Worm (Caenorhabditis elegans): ENCODE data around the gene C41H7.2.

The C41H7.2 gene

DNA sequence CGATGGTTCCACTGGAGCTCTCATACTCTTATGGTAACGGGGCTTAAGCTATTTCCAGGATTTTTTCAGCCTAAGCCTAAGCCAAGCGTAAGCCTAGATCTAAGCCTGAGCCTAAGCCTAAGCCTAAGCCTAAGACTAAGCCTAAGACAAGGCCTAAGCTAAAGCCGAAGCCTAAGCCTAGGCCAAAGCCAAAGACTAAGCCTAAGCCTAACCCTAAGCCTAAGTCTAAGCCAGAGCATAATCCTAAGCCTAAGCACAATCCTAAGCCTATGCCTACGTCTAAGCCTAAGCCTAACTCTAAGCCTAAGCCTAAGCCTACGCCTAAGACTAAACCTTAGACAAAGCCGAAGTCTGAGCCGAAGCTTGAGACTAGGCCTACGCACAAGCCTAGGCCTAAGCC, 34.4 kb downstream of the C41H7.2 start:
- no peak for TF ChIP-seq him-1 (tag; optimal IDR thresholded peaks at IDR 0.05)
- TF ChIP-seq W03F9.2 (tag; optimal IDR thresholded peaks at IDR 0.05) = no peak
- TF ChIP-seq dao-5 (tag; optimal IDR thresholded peaks at IDR 0.05) = no peak

DNA sequence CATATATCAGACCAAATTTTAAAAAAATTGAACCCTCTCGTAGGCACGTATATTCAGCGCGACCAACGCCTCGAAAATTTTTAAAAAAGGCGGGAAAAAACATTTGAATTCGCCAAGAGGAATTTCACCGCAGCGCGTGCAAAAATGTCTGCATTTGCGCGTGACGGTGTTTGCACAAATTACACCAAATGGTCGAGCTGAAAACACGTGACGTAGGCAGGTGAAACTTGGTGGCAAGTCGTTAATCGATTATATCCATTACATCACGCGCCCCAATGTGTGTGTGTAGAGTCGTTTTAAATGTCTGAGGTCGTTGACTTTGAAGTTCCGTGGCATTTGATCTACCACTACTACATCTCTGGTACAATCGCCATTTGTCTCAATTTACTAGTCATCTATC, 36.1 kb downstream of the C41H7.2 start, which contains the start of gene sri-31:
sri-31 (plus strand) TSS at position 301 of the 400 bp plus-strand sequence.
- no peak for TF ChIP-seq W03F9.2 (tag; optimal IDR thresholded peaks at IDR 0.05)
- TF ChIP-seq dao-5 (tag; optimal IDR thresholded peaks at IDR 0.05) = no peak
- no peak for TF ChIP-seq him-1 (tag; optimal IDR thresholded peaks at IDR 0.05)

DNA sequence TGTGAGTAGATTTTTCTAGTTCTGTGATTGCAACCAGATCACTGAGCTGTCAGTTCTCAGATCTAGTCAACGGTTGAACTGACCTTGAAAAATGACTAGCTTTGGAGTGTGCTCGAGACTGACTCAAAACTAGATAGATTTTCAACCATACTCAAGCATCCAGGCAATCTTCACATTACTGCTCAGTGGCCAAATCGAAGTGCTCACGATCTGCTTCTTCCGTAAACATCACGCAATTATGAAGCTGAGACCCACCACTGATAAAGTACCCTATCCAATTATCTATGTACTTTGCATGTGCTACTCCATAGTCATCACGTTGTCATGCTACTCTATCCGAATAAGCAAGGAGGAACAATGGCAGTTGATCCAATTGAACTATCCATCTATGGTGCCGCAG, 36.7 kb downstream of the C41H7.2 start:
- TF ChIP-seq dao-5 (tag; optimal IDR thresholded peaks at IDR 0.05) (no peak), W03F9.2 (tag; optimal IDR thresholded peaks at IDR 0.05) (no peak), him-1 (tag; optimal IDR thresholded peaks at IDR 0.05) (no peak)

DNA sequence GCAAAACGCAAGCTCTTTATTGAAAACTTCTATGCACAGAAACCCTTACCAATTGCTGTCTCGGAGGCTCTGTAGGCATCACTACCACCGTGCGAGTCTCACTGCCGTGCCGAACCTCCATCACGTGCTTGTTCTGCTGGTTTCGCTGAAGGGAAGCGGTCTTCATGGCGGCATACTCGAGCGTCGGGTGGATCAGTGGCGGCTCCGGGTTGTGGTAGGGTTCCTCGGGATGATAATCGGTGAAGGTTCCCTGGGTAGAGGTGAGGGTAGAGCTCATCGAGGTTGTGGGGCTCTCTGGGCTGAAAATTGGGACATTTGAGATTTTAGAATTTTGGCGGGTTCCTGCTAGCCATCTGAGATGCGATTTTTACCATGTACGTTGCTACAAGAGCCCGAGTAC, 38.2 kb downstream of the C41H7.2 start:
- TF ChIP-seq W03F9.2 (tag; optimal IDR thresholded peaks at IDR 0.05) (no peak), him-1 (tag; optimal IDR thresholded peaks at IDR 0.05) (no peak), dao-5 (tag; optimal IDR thresholded peaks at IDR 0.05) (no peak)

DNA sequence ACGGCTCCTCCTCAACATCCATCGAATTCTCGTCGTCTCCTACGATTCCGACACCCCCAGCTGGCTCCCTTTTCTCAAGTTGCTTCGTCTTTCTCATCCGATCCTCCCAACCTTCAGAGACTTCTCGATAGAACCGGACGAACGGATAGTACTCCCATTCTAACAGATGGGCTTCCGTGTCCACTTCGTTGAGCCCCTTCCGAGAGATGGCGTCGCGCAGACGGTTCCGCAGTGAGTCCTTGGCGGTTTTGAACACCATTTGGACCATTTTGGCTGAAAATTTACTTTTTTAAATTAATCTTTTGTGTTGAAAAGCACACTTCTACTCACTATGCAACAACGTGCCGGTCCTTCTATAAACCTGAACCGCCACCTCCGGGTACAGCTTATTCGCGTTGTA, 39.1 kb downstream of the C41H7.2 start:
- TF ChIP-seq W03F9.2 (tag; optimal IDR thresholded peaks at IDR 0.05) = no peak
- TF ChIP-seq dao-5 (tag; optimal IDR thresholded peaks at IDR 0.05) = no peak
- no peak for TF ChIP-seq him-1 (tag; optimal IDR thresholded peaks at IDR 0.05)

DNA sequence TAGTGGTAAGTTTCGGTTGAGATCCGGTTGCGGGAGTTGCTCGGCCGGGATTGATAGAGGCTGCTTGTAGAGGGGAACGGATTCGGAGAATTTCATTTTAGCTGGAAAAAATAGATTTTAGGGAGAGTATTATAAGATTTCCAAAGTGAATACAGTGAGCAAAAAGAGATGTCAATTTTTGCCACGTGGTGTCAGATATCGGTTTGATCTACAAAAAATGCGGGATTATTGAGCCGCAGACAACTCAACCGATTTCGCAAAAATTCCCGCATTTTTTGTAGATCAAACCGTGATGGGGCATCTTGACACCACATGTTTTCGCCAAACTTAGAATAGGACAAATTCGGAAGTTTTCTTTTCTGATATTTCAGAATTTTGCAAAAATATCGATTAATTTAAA, 39.6 kb downstream of the C41H7.2 start, which contains the start of gene lido-13:
lido-13 (minus strand) TSS at position 101 of the 400 bp plus-strand sequence.
- no peak for TF ChIP-seq him-1 (tag; optimal IDR thresholded peaks at IDR 0.05)
- no peak for TF ChIP-seq W03F9.2 (tag; optimal IDR thresholded peaks at IDR 0.05)
- no peak for TF ChIP-seq dao-5 (tag; optimal IDR thresholded peaks at IDR 0.05)

DNA sequence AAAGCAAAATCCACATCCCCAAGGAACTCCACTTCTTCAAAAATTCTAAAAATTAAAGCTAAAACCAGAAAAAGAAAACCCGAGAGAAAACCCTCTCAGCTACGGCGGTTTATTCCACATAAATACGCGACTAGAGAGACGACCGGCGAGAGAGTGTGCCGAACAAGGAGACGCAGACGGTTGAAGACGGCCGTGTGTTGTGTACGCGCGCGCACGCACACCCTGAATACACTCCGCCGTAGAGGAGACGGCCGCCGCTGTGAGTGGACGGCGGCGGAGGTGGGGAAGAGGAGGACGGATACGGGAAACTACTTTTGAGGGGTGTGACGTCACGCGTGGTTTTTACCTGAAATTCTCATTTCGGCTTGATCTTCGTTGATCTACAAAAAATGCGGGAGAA, 40.0 kb downstream of the C41H7.2 start:
- TF ChIP-seq him-1 (tag; optimal IDR thresholded peaks at IDR 0.05) (no peak), dao-5 (tag; optimal IDR thresholded peaks at IDR 0.05) (no peak), W03F9.2 (tag; optimal IDR thresholded peaks at IDR 0.05) (no peak)

DNA sequence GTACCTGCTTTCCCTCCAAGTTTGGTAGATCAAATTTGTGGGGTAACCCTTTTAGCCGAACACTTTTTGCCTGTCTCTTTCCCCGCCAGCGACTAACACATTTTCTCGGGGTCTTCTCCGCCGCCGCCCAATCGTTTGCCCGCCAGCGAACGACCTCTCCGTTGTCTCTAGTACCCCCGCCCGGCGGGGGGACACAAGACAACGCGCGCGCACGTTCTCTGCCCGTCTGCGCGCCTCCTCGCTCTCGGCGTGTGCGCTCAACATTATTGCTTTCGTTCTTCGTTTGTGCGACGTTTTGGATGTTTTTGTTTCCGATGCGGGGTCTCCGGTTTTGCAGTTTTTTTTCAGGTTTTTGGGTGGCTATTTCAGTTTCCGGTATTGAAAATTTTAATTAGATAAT, 40.9 kb downstream of the C41H7.2 start:
- no peak for TF ChIP-seq W03F9.2 (tag; optimal IDR thresholded peaks at IDR 0.05)
- no peak for TF ChIP-seq him-1 (tag; optimal IDR thresholded peaks at IDR 0.05)
- no peak for TF ChIP-seq dao-5 (tag; optimal IDR thresholded peaks at IDR 0.05)

DNA sequence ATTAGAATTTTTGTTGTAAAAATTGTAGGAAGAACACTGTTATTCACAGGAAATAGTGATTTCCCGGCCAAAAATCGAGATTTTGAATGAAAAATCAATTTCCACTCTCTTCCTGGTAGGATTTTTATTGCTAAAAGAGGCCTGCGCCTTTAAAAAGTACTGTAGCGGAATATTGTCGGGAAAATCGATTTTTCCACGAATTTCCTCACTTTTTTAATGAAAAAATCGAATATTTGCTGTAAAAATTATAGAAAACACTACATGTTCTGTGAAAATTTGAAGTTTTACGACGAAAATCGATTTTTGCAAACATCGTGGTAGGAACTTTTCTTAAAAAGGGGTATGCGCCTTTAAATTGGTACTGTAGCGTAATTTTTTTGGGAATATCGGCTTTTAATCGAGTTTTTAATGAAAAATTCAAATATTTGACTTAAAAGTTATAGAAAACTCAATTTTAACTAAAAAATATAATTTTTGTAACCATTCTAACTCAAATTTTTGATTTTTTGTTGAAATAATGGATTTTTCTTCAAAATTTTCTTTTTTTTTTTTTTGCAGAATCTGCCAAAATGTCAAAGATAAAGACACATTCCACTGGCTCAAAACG, 41.8 kb downstream of the C41H7.2 start, which contains the start of gene lin-8:
lin-8 (plus strand) TSS at position 557 of the 607 bp plus-strand sequence.
- no peak for TF ChIP-seq W03F9.2 (tag; optimal IDR thresholded peaks at IDR 0.05)
- no peak for TF ChIP-seq dao-5 (tag; optimal IDR thresholded peaks at IDR 0.05)
- TF ChIP-seq him-1 (tag; optimal IDR thresholded peaks at IDR 0.05) = no peak

DNA sequence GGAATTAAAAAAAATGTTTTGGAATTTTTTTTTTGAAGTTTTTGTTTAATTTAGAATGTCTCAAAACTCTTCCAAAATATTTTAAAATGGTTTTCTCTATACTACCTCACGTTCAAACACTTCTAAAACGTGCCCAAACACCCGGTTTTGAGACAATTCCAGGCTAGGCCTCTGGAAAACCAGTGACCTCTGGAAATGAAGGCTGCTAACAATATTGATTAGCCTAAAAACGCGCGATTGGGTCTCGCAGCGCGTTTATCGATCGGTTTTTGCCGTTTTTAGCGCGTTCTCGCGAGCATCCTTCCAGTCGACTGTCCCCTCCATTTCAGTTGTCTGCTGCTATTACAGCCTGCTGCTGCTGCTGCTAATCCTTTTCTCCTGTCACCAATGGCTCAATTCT, 46.2 kb downstream of the C41H7.2 start, which contains the start of gene Y25C1A.6:
Y25C1A.6 (plus strand) TSS at position 301 of the 400 bp plus-strand sequence.
- TF ChIP-seq him-1 (tag; optimal IDR thresholded peaks at IDR 0.05) (no peak), dao-5 (tag; optimal IDR thresholded peaks at IDR 0.05) (no peak), W03F9.2 (tag; optimal IDR thresholded peaks at IDR 0.05) (no peak)

DNA sequence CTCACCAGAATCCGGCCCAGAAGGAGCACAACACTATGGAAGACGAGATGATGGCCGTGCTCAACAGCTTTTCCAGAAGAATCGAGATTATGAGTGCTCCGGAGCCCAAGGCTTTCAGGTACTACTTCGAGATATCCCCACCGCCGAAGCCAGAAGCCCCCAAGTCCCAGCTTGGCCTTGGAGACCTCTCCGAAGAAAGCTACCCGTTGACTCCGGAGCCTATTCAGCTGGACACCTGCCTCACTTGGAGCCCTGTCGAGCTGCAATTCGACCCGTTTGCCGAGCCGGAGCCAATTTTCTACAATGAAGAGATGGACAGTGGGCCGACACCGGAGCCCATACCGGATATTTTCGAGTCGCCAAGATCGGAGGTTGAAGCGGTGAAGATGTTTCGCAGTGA, 47.0 kb downstream of the C41H7.2 start:
- TF ChIP-seq dao-5 (tag; optimal IDR thresholded peaks at IDR 0.05) (no peak), W03F9.2 (tag; optimal IDR thresholded peaks at IDR 0.05) (no peak), him-1 (tag; optimal IDR thresholded peaks at IDR 0.05) (no peak)

DNA sequence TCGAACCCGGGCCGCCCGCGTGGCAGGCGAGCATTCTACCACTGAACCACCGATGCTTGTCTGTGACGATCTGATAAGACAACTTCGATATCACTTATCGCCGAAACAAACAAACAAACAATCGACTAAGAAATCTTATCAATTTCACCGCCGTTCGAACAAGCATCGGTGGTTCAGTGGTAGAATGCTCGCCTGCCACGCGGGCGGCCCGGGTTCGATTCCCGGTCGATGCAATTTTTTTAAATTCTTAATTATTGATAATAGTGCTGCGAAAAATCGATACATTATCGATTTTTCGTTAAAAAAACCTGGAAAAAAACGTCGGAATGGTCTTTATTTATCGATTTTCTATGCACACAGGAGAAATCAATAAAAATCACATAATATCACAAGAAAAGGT, 47.6 kb downstream of the C41H7.2 start:
- no peak for TF ChIP-seq W03F9.2 (tag; optimal IDR thresholded peaks at IDR 0.05)
- peak; percentile 28 for TF ChIP-seq dao-5 (tag; optimal IDR thresholded peaks at IDR 0.05)

DNA sequence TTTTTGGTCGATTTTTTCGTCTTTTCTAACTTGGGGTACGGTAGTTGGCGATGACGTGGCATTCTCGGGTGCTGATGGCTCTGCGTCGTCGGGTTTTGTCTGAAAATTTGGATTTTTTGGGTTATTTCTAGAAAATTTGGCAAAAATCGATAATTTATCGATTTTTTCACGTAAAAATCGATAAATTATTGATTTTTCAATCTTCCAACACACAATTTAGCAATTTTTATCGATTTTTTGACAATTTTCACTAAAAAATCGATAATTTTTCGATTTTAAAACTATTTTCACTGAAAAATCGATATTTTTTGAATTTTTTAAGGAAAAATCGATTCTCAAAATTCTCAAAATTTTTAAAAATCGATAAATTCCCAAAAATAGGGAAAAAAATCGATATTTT, 48.3 kb downstream of the C41H7.2 start:
- no peak for TF ChIP-seq dao-5 (tag; optimal IDR thresholded peaks at IDR 0.05)
- TF ChIP-seq him-1 (tag; optimal IDR thresholded peaks at IDR 0.05) = no peak
- no peak for TF ChIP-seq W03F9.2 (tag; optimal IDR thresholded peaks at IDR 0.05)

DNA sequence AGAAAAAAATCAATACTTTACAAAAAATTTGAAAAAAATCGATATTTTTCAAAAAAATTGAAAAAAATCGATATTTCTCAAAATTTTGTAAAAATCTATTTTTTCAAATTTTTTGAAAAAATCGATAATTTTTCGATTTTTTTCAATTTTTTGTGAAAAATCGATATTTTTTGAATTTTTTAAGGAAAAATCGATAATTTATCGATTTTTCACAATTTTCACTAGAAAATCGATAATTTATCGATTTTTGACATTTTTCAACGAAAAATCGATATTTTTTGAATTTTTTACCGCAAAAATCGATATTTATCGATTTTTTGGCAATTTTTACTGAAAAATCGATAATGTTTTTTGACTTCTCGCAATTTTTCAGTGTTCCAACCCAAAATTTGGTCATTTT, 48.7 kb downstream of the C41H7.2 start:
- no peak for TF ChIP-seq him-1 (tag; optimal IDR thresholded peaks at IDR 0.05)
- TF ChIP-seq dao-5 (tag; optimal IDR thresholded peaks at IDR 0.05) = no peak
- TF ChIP-seq W03F9.2 (tag; optimal IDR thresholded peaks at IDR 0.05) = no peak

DNA sequence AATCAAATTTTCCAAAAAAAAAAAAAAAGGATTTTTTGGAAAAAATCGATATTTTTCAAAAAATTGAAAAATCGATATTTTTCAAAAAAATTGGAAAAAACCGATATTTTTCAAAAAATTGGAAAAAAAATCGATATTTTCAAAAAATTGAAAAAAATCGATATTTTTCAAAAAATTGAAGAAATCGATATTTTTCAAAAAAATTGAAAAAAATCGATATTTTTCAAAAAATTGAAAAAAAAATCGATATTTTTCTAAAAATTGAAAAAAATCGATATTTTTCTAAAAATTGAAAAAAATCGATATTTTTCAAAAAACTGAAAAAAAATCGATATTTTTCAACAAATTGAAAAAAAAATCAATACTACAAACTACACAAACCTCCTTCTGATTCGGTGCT, 49.4 kb downstream of the C41H7.2 start:
- TF ChIP-seq W03F9.2 (tag; optimal IDR thresholded peaks at IDR 0.05) (no peak), dao-5 (tag; optimal IDR thresholded peaks at IDR 0.05) (no peak), him-1 (tag; optimal IDR thresholded peaks at IDR 0.05) (no peak)

Data from whole organism, L4/young adult.